Fruit fly (Drosophila melanogaster) Kc167 (cell line): ENCODE results near the gene CG4218.

Source experiments
- Myc ChIP-seq: fragments of >200 bp; optimal IDR thresholded peaks from 2 replicates; lab custom pipeline; 2017; ENCODE audit warnings: missing external identifiers
- Sin3A ChIP-seq: fragments of >200 bp; optimal IDR thresholded peaks from 2 replicates; lab custom pipeline; 2018; ENCODE audit warnings: missing external identifiers
- h ChIP-seq: fragments of >200 bp; optimal IDR thresholded peaks from 3 replicates; lab custom pipeline; 2018; ENCODE audit warnings: missing external identifiers
- insv ChIP-seq: fragments of >200 bp; optimal IDR thresholded peaks from 3 replicates; lab custom pipeline; 2018; ENCODE audit warnings: missing external identifiers
- psq ChIP-seq: fragments of >200 bp; optimal IDR thresholded peaks from 2 replicates; lab custom pipeline; 2017; ENCODE audit warnings: missing external identifiers
- ttk ChIP-seq: sonication (Bioruptor generic); optimal IDR thresholded peaks from 2 replicates; lab custom pipeline; 2017; ENCODE audit warnings: missing external identifiers

The CG4218 gene

dm6 chr2L:14571673-14572461 is 23.0 kb upstream of the CG4218 start:
- TF ChIP-seq psq (no peak), insv (lab: Kevin White, UChicago) (no peak), ttk (lab: Kevin White, UChicago) (no peak), h (lab: Kevin White, UChicago) (no peak), Myc (lab: Kevin White, UChicago) (no peak), Sin3A (lab: Kevin White, UChicago) (no peak)

- TF ChIP-seq Myc (lab: Kevin White, UChicago) (no peak), ttk (lab: Kevin White, UChicago) (no peak), psq (no peak), insv (lab: Kevin White, UChicago) (no peak), h (lab: Kevin White, UChicago) (no peak), Sin3A (lab: Kevin White, UChicago) (no peak)
These were observed 21.9 kb upstream of the CG4218 start for dm6 chr2L:14570843-14571242.

- TF ChIP-seq h (lab: Kevin White, UChicago) (no peak), ttk (lab: Kevin White, UChicago) (no peak), insv (lab: Kevin White, UChicago) (no peak), psq (no peak), Sin3A (lab: Kevin White, UChicago) (no peak), Myc (lab: Kevin White, UChicago) (no peak)
These were observed 21.2 kb upstream of the CG4218 start for dm6 chr2L:14570129-14570528.

dm6 chr2L:14569301-14569700 is 20.4 kb upstream of the CG4218 start:
- TF ChIP-seq Myc (lab: Kevin White, UChicago): no peak
- TF ChIP-seq Sin3A (lab: Kevin White, UChicago): no peak
- TF ChIP-seq ttk (lab: Kevin White, UChicago): no peak
- TF ChIP-seq insv (lab: Kevin White, UChicago): no peak
- no peak for TF ChIP-seq h (lab: Kevin White, UChicago)
- no peak for TF ChIP-seq psq

- TF ChIP-seq h (lab: Kevin White, UChicago) (no peak), Sin3A (lab: Kevin White, UChicago) (no peak), psq (no peak), Myc (lab: Kevin White, UChicago) (no peak), insv (lab: Kevin White, UChicago) (no peak), ttk (lab: Kevin White, UChicago) (no peak)
These were observed 19.7 kb upstream of the CG4218 start for dm6 chr2L:14568507-14569104.

dm6 chr2L:14563626-14564025 is 14.7 kb upstream of the CG4218 start, which contains the start of gene CG3473:
TSS of gene CG3473 (minus strand) at chr2L:14563726.
- no peak for TF ChIP-seq Sin3A (lab: Kevin White, UChicago)
- TF ChIP-seq Myc (lab: Kevin White, UChicago): no peak
- TF ChIP-seq ttk (lab: Kevin White, UChicago): no peak
- TF ChIP-seq h (lab: Kevin White, UChicago): no peak
- no peak for TF ChIP-seq insv (lab: Kevin White, UChicago)
- no peak for TF ChIP-seq psq

dm6 chr2L:14562320-14562719 is 13.4 kb upstream of the CG4218 start:
- TF ChIP-seq psq (no peak), insv (lab: Kevin White, UChicago) (no peak)

dm6 chr2L:14558818-14559405 is 10.0 kb upstream of the CG4218 start:
- TF ChIP-seq psq (no peak), Sin3A (lab: Kevin White, UChicago) (no peak), insv (lab: Kevin White, UChicago) (no peak), ttk (lab: Kevin White, UChicago) (no peak), Myc (lab: Kevin White, UChicago) (no peak)

dm6 chr2L:14557743-14558142 is 8.8 kb upstream of the CG4218 start:
- TF ChIP-seq h (lab: Kevin White, UChicago): no peak
- TF ChIP-seq Myc (lab: Kevin White, UChicago): no peak
- TF ChIP-seq insv (lab: Kevin White, UChicago): no peak
- TF ChIP-seq psq: no peak

dm6 chr2L:14556811-14557210 is 7.9 kb upstream of the CG4218 start:
- TF ChIP-seq Myc (lab: Kevin White, UChicago): no peak
- TF ChIP-seq ttk (lab: Kevin White, UChicago): no peak
- TF ChIP-seq h (lab: Kevin White, UChicago): no peak
- TF ChIP-seq Sin3A (lab: Kevin White, UChicago): no peak
- TF ChIP-seq psq: no peak
- TF ChIP-seq insv (lab: Kevin White, UChicago): no peak

dm6 chr2L:14556224-14556623 is 7.3 kb upstream of the CG4218 start:
- no peak for TF ChIP-seq insv (lab: Kevin White, UChicago)
- no peak for TF ChIP-seq h (lab: Kevin White, UChicago)
- no peak for TF ChIP-seq Myc (lab: Kevin White, UChicago)
- TF ChIP-seq ttk (lab: Kevin White, UChicago): no peak
- TF ChIP-seq psq: no peak
- no peak for TF ChIP-seq Sin3A (lab: Kevin White, UChicago)

- TF ChIP-seq h (lab: Kevin White, UChicago) (no peak), insv (lab: Kevin White, UChicago) (no peak), Myc (lab: Kevin White, UChicago) (no peak), ttk (lab: Kevin White, UChicago) (no peak), Sin3A (lab: Kevin White, UChicago) (no peak), psq (no peak)
These were observed 5.6 kb upstream of the CG4218 start for dm6 chr2L:14554592-14554887.
